Fruit fly (Drosophila melanogaster): ENCODE results near the gene ras.

Gene ras

DNA sequence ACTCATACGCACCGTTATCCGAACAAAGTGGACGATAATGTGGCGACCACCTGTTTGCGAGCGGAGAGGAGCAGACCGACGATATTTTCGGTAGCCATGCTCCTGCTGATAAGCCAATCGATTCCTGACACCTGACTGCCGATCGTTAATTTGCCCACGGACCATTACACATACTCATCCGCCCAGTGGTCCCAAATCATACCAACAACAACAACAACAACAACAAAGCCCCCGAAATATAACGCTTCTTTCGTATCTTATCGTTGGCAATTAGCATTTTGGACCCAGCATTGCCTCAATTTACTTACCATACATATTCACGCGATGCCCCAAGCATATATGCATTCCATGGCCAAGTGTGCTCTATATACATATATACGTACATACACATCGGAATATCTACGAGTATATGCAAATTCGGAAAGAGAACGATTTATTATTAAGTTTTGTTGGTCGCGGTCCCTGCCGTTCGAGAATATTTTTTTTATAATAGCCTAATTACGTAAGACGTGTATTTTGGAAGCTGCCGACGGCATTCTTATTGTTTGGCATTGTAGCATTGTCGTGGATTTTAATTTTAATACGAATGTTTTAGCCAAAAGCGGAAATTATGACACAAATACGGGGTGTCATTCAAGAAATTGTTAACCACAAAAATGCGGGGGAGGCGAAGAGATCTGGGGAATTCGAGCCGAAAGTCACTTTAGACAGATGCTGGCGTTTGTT, 30.8 kb downstream of the ras start (continued):
- TF ChIP-seq p53 (GFP tag; optimal IDR thresholded peaks at IDR 0.05) (no peak), CG10979 (tag; optimal IDR thresholded peaks at IDR 0.05) (no peak), Chrac-16 (GFP tag; optimal IDR thresholded peaks at IDR 0.05) (no peak), stc (GFP tag; IDR thresholded peaks at IDR 0.05) (no peak), CG11093 (GFP tag; IDR thresholded peaks at IDR 0.05) (no peak), CG1603 (tag; optimal IDR thresholded peaks at IDR 0.05) (no peak), NC2β (GFP tag; optimal IDR thresholded peaks at IDR 0.05) (no peak), sna (GFP tag; IDR thresholded peaks at IDR 0.05; ENCODE audit: partially characterized antibody) (no peak), sd (tag; optimal IDR thresholded peaks at IDR 0.05) (peak; percentile 53), jing (GFP tag; optimal IDR thresholded peaks at IDR 0.05) (no peak), Lhr (GFP tag; optimal IDR thresholded peaks at IDR 0.05) (no peak), Gsc (GFP tag; IDR thresholded peaks at IDR 0.05) (no peak), D (optimal IDR thresholded peaks at IDR 0.05) (no peak), D (GFP tag; optimal IDR thresholded peaks at IDR 0.05) (no peak), chinmo (GFP tag; IDR thresholded peaks at IDR 0.05; ENCODE audit: partially characterized antibody) (0 out of 4 replicates have a peak, but pooled peaks have one; percentile 44), CG15479 (GFP tag; optimal IDR thresholded peaks at IDR 0.05) (no peak), CG2875 (GFP tag; optimal IDR thresholded peaks at IDR 0.05) (no peak), Med (GFP tag) (peak; percentile 48), CG16813 (GFP tag; IDR thresholded peaks at IDR 0.05; ENCODE audit: partially characterized antibody) (no peak), Mrtf (GFP tag; IDR thresholded peaks at IDR 0.05) (no peak), ftz-f1 (GFP tag; optimal IDR thresholded peaks at IDR 0.05) (no peak), CG2712 (tag; optimal IDR thresholded peaks at IDR 0.05) (no peak), CG10654 (GFP tag; optimal IDR thresholded peaks at IDR 0.05) (no peak), Oli (tag; optimal IDR thresholded peaks at IDR 0.05) (no peak), unc-4 (GFP tag; IDR thresholded peaks at IDR 0.05; ENCODE audit: partially characterized antibody) (no peak), esg (GFP tag; conservative IDR thresholded peaks at IDR 0.05) (no peak), prd (optimal IDR thresholded peaks at IDR 0.05) (no peak), prd (GFP tag; IDR thresholded peaks at IDR 0.05) (no peak), CG12744 (GFP tag; optimal IDR thresholded peaks at IDR 0.05) (no peak), TFAM (GFP tag; optimal IDR thresholded peaks at IDR 0.05) (no peak)

DNA sequence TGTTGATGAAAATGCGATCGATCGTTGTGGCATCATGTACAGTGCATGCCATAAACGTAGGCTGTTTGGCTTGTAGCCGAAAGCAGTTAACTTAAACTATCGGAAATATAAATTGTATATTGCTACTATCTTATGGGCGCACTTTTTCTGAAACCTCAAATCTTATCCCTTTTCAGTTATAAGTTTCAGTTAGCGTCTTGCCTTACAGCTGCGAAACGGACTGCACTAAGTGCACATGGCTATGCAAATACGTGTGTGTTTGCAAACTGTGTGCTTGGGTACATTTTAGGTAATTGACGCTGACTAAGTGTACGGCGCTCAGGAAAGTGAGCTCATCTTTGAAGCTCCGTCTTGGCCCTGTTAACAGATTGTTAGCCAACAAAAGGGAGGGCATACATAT, 31.4 kb downstream of the ras start:
- TF ChIP-seq CG31224 (GFP tag; IDR thresholded peaks at IDR 0.05) (0 out of 2 replicates have a peak, but pooled peaks have one; percentile 20), row (GFP tag; IDR thresholded peaks at IDR 0.05) (peak; percentile 62), PHDP (tag; optimal IDR thresholded peaks at IDR 0.05) (peak; percentile 38), sqz (GFP tag; optimal IDR thresholded peaks at IDR 0.05) (peak; percentile 4), CG6765 (GFP tag; optimal IDR thresholded peaks at IDR 0.05) (peak; percentile 3), CG18599 (GFP tag; optimal IDR thresholded peaks at IDR 0.05) (peak; percentile 26), E2f1 (GFP tag; IDR thresholded peaks at IDR 0.05) (peak; percentile 52), CG3281 (GFP tag; optimal IDR thresholded peaks at IDR 0.05) (peak; percentile 44), CG11504 (tag; optimal IDR thresholded peaks at IDR 0.05) (peak; percentile 76), CG9817 (tag; optimal IDR thresholded peaks at IDR 0.05) (peak; percentile 33), pnt (GFP tag; optimal IDR thresholded peaks at IDR 0.05) (peak; percentile 45), CG17328 (GFP tag; IDR thresholded peaks at IDR 0.05) (peak; percentile 56), HLH3B (GFP tag; IDR thresholded peaks at IDR 0.05) (peak; percentile 54), tio (GFP tag; optimal IDR thresholded peaks at IDR 0.05) (peak; percentile 27), odd (GFP tag; optimal IDR thresholded peaks at IDR 0.05) (peak; percentile 7), CG4617 (GFP tag; optimal IDR thresholded peaks at IDR 0.05; ENCODE audit: borderline replicate concordance) (no peak), NK7.1 (GFP tag; optimal IDR thresholded peaks at IDR 0.05) (peak; percentile 3), so (GFP tag; IDR thresholded peaks at IDR 0.05) (peak; percentile 76; the same call in 2 of the 3 replicates), Atf6 (GFP tag; IDR thresholded peaks at IDR 0.05) (peak; percentile 70; the same call in 1 of the 2 replicates), Rfx (GFP tag; IDR thresholded peaks at IDR 0.05) (peak; percentile 66), Optix (GFP tag; IDR thresholded peaks at IDR 0.05) (peak; percentile 49; the same call in 1 of the 3 replicates)

All from whole organism, embryonic.